Worm (Caenorhabditis elegans) whole organism, L3 larva: ENCODE data around the gene F56D5.6.

Experiments
- elt-2 ChIP-seq: sonication (generic microtip); optimal IDR thresholded peaks from 2 replicates; lab custom pipeline; 2016; ENCODE audit warnings: missing genetic modification reagents, mild to moderate bottlenecking, missing genetic modification characterization, missing compliant biosample characterization
- nfya-1 ChIP-seq: sonication (generic microtip); optimal IDR thresholded peaks from 2 replicates; lab custom pipeline; 2017; ENCODE audit warnings: missing genetic modification characterization, mild to moderate bottlenecking, missing compliant biosample characterization, antibody characterized with exemption, moderate library complexity; ENCODE audit not compliant: insufficient read depth
- nhr-237 ChIP-seq: fragments of 150-350 bp; optimal IDR thresholded peaks from 2 replicates; lab custom pipeline; 2014; ENCODE audit warnings: missing biosample characterization, missing genetic modification characterization

DNA sequence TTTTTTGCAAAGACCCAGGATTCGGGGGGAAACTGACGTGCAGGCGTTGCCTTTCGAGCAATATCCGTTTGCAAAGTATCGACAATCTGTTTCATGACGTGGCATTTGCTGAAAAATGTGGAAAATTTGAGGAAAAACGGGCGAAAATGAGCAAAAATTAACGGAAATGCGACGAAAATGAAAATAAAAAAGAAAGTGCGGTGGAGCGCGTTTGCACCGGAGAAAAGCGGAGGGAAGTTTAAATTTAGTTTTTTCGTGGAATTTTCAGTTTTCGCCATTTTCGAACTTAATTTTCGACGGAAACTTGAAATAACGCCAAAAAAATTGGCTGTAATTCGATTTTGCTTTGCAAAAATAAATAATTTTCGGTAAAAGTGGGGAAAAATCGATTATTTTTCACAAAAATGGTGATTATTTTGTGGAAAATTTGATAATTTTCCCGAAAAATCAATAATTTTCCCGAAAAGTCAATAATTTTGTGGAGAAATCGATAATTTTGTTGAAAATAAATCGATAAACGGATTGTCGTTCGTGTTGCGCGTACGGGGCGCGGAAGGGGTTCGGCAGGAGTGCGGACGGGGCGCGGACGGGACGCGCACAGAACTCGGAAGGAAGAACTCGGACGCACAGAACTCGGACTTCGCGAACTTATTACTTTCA is 2.2 kb downstream of the F56D5.6 start:
- TF ChIP-seq nfya-1 (tag; lab: Kevin White, UChicago) = no peak
- TF ChIP-seq elt-2 (tag; lab: Kevin White, UChicago) = no peak
- TF ChIP-seq nhr-237 (tag; lab: Kevin White, UChicago) = no peak
